Fruit fly (Drosophila melanogaster) whole organism, embryonic: Measurements from ENCODE around the gene sky.

ENCODE experiments used
- CG11504 ChIP-seq: fragments of 200-800 bp; sonication (Bioruptor generic); optimal IDR thresholded peaks from 3 replicates; lab custom pipeline; 2019; ENCODE audit warnings: missing biosample characterization, mild to moderate bottlenecking, missing genetic modification characterization, moderate library complexity
- CG2129 ChIP-seq: fragments of 200-800 bp; sonication (Bioruptor generic); IDR thresholded peaks from 2 replicates; pipeline ENCODE4 v1.3.6; 2022; ENCODE audit warnings: missing biosample characterization, missing genetic modification characterization; ENCODE audit not compliant: partially characterized antibody
- CG34422 ChIP-seq: fragments of 200-800 bp; sonication (Bioruptor generic); IDR thresholded peaks from 3 replicates; pipeline ENCODE4 v1.3.6; 2022; ENCODE audit warnings: missing biosample characterization, missing genetic modification characterization
- Dad ChIP-seq: fragments of 200-800 bp; sonication (Bioruptor generic); optimal IDR thresholded peaks from 3 replicates; lab custom pipeline; 2016; ENCODE audit warnings: missing biosample characterization, missing genetic modification characterization
- MBD-R2 ChIP-seq: fragments of 200-800 bp; sonication (Bioruptor generic); IDR thresholded peaks from 2 replicates; pipeline ENCODE4 v1.3.6; 2022; ENCODE audit warnings: missing biosample characterization, missing genetic modification characterization
- ci ChIP-seq: fragments of 200-800 bp; sonication (Bioruptor generic); IDR thresholded peaks from 3 replicates; pipeline ENCODE4 v1.3.6; 2022; ENCODE audit warnings: missing biosample characterization, missing genetic modification characterization
- so ChIP-seq: fragments of 200-800 bp; sonication (Bioruptor generic); IDR thresholded peaks from 3 replicates; pipeline ENCODE4 v1.3.6; 2022; ENCODE audit warnings: missing biosample characterization, missing genetic modification characterization

dm6 chr2L:20826226-20826625 is 92.5 kb downstream of the sky start:
- TF ChIP-seq so (GFP tag; lab: Robert Waterston, UW), result no peak
- TF ChIP-seq ci (GFP tag; lab: Robert Waterston, UW), result no peak
- no peak for TF ChIP-seq CG11504
- TF ChIP-seq Dad (GFP tag; lab: Kevin White, UChicago), result no peak
- TF ChIP-seq CG2129 (GFP tag; lab: Robert Waterston, UW), result no peak
- TF ChIP-seq CG34422 (GFP tag; lab: Robert Waterston, UW), result no peak
- TF ChIP-seq MBD-R2 (GFP tag; lab: Robert Waterston, UW), result no peak
